Worm (Caenorhabditis elegans) whole organism, L1 larva: ENCODE data around the gene ogt-1.

Experiments used
- C16A3.4 ChIP-seq: fragments of 150-350 bp; optimal IDR thresholded peaks from 2 replicates; lab custom pipeline; 2014; ENCODE audit warnings: missing biosample characterization, missing genetic modification characterization
- F16B12.6 ChIP-seq: fragments of 150-350 bp; optimal IDR thresholded peaks from 2 replicates; lab custom pipeline; 2014; ENCODE audit warnings: missing biosample characterization, missing genetic modification characterization
- aha-1 ChIP-seq: fragments of 150-350 bp; optimal IDR thresholded peaks from 2 replicates; lab custom pipeline; 2014; ENCODE audit warnings: missing biosample characterization, missing genetic modification characterization
- aly-2 ChIP-seq: fragments of 150-350 bp; optimal IDR thresholded peaks from 2 replicates; lab custom pipeline; 2014; ENCODE audit warnings: missing biosample characterization, missing genetic modification characterization
- ama-1 ChIP-seq: fragments of 150-350 bp; optimal IDR thresholded peaks from 2 replicates; lab custom pipeline; 2014
- blmp-1 ChIP-seq: fragments of 150-350 bp; optimal IDR thresholded peaks from 2 replicates; lab custom pipeline; 2014; ENCODE audit warnings: missing biosample characterization, missing genetic modification characterization
- ceh-63 ChIP-seq: fragments of 200-800 bp; sonication (Bioruptor generic); optimal IDR thresholded peaks from 2 replicates; lab custom pipeline; 2018; ENCODE audit warnings: mild to moderate bottlenecking, missing genetic modification characterization, missing compliant biosample characterization
- ceh-82 ChIP-seq, 3 experiments: fragments of 150-350 bp in 1 of 3; sonication (generic microtip) in 2 of 3; optimal IDR thresholded peaks; 2 replicates each; lab custom pipeline; 2014 to 2017; ENCODE audit warnings: missing biosample characterization in 3 of 3, missing genetic modification characterization in 3 of 3
- dpl-1 ChIP-seq, 3 experiments: fragments of 150-350 bp in 2 of 3; sonication (generic microtip) in 1 of 3; optimal IDR thresholded peaks; 2 replicates each; lab custom pipeline; 2014 to 2017; ENCODE audit warnings: missing biosample characterization in 3 of 3, missing genetic modification characterization in 3 of 3, missing genetic modification reagents in 3 of 3
- dsc-1 ChIP-seq: sonication (generic microtip); optimal IDR thresholded peaks from 2 replicates; lab custom pipeline; 2016; ENCODE audit warnings: mild to moderate bottlenecking, missing genetic modification characterization, missing compliant biosample characterization
- efl-1 ChIP-seq, 4 experiments: fragments of 150-350 bp; optimal IDR thresholded peaks in 3 of 4; peaks in 1 of 4; 1 replicate in 1 of 4; 2 replicates in 3 of 4; lab custom pipeline; 2014; ENCODE audit warnings: missing biosample characterization in 2 of 4, missing genetic modification characterization in 2 of 4, missing genetic modification reagents in 2 of 4
- egl-13 ChIP-seq: sonication (generic microtip); optimal IDR thresholded peaks from 2 replicates; lab custom pipeline; 2016; ENCODE audit warnings: missing genotype, missing genetic modification reagents, missing genetic modification characterization, missing compliant biosample characterization
- egl-27 ChIP-seq, 2 experiments: fragments of 150-350 bp in 1 of 2; sonication (generic microtip); optimal IDR thresholded peaks; 3 replicates each; lab custom pipeline; 2017 to 2018; ENCODE audit warnings: missing biosample characterization in 2 of 2, missing genetic modification characterization in 2 of 2, missing genetic modification reagents in 2 of 2
- elt-2 ChIP-seq: sonication (generic microtip); optimal IDR thresholded peaks from 2 replicates; lab custom pipeline; 2016; ENCODE audit warnings: missing genetic modification characterization, mild to moderate bottlenecking, inconsistent platforms, missing compliant biosample characterization, missing genetic modification reagents
- elt-3 ChIP-seq, 6 experiments: fragments of 150-350 bp in 1 of 6; sonication (generic microtip); optimal IDR thresholded peaks; 2 replicates each; lab custom pipeline; 2017 to 2018; ENCODE audit warnings: missing biosample characterization in 6 of 6, missing genetic modification characterization in 6 of 6, inconsistent platforms in 1 of 6
- fkh-8 ChIP-seq: sonication (generic microtip); optimal IDR thresholded peaks from 2 replicates; lab custom pipeline; 2016; ENCODE audit warnings: mild to moderate bottlenecking, missing genetic modification characterization, missing compliant biosample characterization
- hlh-17 ChIP-seq: fragments of 200-800 bp; sonication (Bioruptor generic); optimal IDR thresholded peaks from 2 replicates; lab custom pipeline; 2018; ENCODE audit warnings: missing genetic modification characterization, mild to moderate bottlenecking, missing compliant biosample characterization, moderate library complexity, borderline replicate concordance
- hpl-2 ChIP-seq: fragments of 150-350 bp; optimal IDR thresholded peaks from 2 replicates; lab custom pipeline; 2014; ENCODE audit warnings: missing biosample characterization, missing genetic modification reagents, missing genetic modification characterization
- isw-1 ChIP-seq: fragments of 200-800 bp; sonication (Bioruptor generic); IDR thresholded peaks from 2 replicates; pipeline ENCODE4 v1.3.6; 2022; ENCODE audit warnings: missing genetic modification characterization, missing compliant biosample characterization
- lin-14 ChIP-seq: fragments of 200-800 bp; sonication (Bioruptor generic); optimal IDR thresholded peaks from 2 replicates; lab custom pipeline; 2018; ENCODE audit warnings: mild to moderate bottlenecking, missing genetic modification characterization, moderate library complexity, missing compliant biosample characterization
- lin-15B ChIP-seq: fragments of 150-350 bp; sonication (generic microtip); optimal IDR thresholded peaks from 3 replicates; lab custom pipeline; 2014; ENCODE audit warnings: missing biosample characterization, missing genetic modification characterization
- lin-35 ChIP-seq, 2 experiments: fragments of 150-350 bp; optimal IDR thresholded peaks; 2 replicates each; lab custom pipeline; 2014; ENCODE audit warnings: missing biosample characterization in 2 of 2, missing genetic modification characterization in 2 of 2, missing genetic modification reagents in 2 of 2
- lir-3 ChIP-seq: sonication (generic microtip); optimal IDR thresholded peaks from 2 replicates; lab custom pipeline; 2016; ENCODE audit warnings: mild to moderate bottlenecking, missing genetic modification characterization, moderate library complexity, missing compliant biosample characterization; ENCODE audit not compliant: poor library complexity
- lsy-2 ChIP-seq, 2 experiments: fragments of 150-350 bp; optimal IDR thresholded peaks; 2 replicates each; lab custom pipeline; 2014; ENCODE audit warnings: missing biosample characterization in 2 of 2, missing genetic modification characterization in 2 of 2
- mdl-1 ChIP-seq, 2 experiments: fragments of 150-350 bp; optimal IDR thresholded peaks; 2 replicates each; lab custom pipeline; 2014 to 2017; ENCODE audit warnings: missing biosample characterization in 2 of 2, missing genetic modification characterization in 2 of 2, inconsistent platforms in 1 of 2
- mep-1 ChIP-seq: fragments of 150-350 bp; optimal IDR thresholded peaks from 2 replicates; lab custom pipeline; 2014; ENCODE audit warnings: missing biosample characterization, missing genetic modification characterization
- nhr-12 ChIP-seq: sonication (generic microtip); optimal IDR thresholded peaks from 2 replicates; lab custom pipeline; 2017; ENCODE audit warnings: missing biosample characterization, missing genetic modification characterization
- nhr-20 ChIP-seq: sonication (generic microtip); optimal IDR thresholded peaks from 2 replicates; lab custom pipeline; 2016; ENCODE audit warnings: mild to moderate bottlenecking, missing genetic modification characterization, missing compliant biosample characterization
- nhr-237 ChIP-seq: fragments of 150-350 bp; optimal IDR thresholded peaks from 2 replicates; lab custom pipeline; 2014; ENCODE audit warnings: missing biosample characterization, missing genetic modification characterization
- nhr-28 ChIP-seq: fragments of 150-350 bp; optimal IDR thresholded peaks from 2 replicates; lab custom pipeline; 2014; ENCODE audit warnings: missing biosample characterization, missing genetic modification characterization
- nhr-47 ChIP-seq: sonication (generic microtip); optimal IDR thresholded peaks from 2 replicates; lab custom pipeline; 2016; ENCODE audit warnings: mild to moderate bottlenecking, missing genetic modification characterization, moderate library complexity, missing compliant biosample characterization
- nhr-71 ChIP-seq: sonication (generic microtip); optimal IDR thresholded peaks from 2 replicates; lab custom pipeline; 2016; ENCODE audit warnings: mild to moderate bottlenecking, missing genetic modification characterization, moderate library complexity, missing compliant biosample characterization
- nhr-77 ChIP-seq: fragments of 150-350 bp; optimal IDR thresholded peaks from 2 replicates; lab custom pipeline; 2014; ENCODE audit warnings: missing biosample characterization, missing genetic modification characterization
- nhr-85 ChIP-seq: sonication (generic microtip); peaks from one replicate; lab custom pipeline; 2016; ENCODE audit warnings: missing genetic modification characterization, inconsistent platforms, missing compliant biosample characterization
- nhr-90 ChIP-seq: sonication (generic microtip); optimal IDR thresholded peaks from 2 replicates; lab custom pipeline; 2016; ENCODE audit warnings: mild to moderate bottlenecking, missing genetic modification characterization, missing compliant biosample characterization; ENCODE audit not compliant: poor library complexity
- pag-3 ChIP-seq: sonication (generic microtip); optimal IDR thresholded peaks from 2 replicates; lab custom pipeline; 2017; ENCODE audit warnings: missing genetic modification characterization, mild to moderate bottlenecking, missing compliant biosample characterization, antibody characterized with exemption, borderline replicate concordance; ENCODE audit not compliant: insufficient read depth
- rnt-1 ChIP-seq: sonication (generic microtip); optimal IDR thresholded peaks from 2 replicates; lab custom pipeline; 2016; ENCODE audit warnings: mild to moderate bottlenecking, missing genetic modification characterization, moderate library complexity, missing compliant biosample characterization
- skn-1 ChIP-seq: fragments of 150-350 bp; optimal IDR thresholded peaks from 2 replicates; lab custom pipeline; 2014; ENCODE audit warnings: missing biosample characterization, missing genetic modification characterization
- snpc-4 ChIP-seq: fragments of 150-350 bp; optimal IDR thresholded peaks from 2 replicates; lab custom pipeline; 2014; ENCODE audit warnings: missing biosample characterization, missing genetic modification characterization
- snu-23 ChIP-seq: sonication (generic microtip); optimal IDR thresholded peaks from 2 replicates; lab custom pipeline; 2016; ENCODE audit warnings: missing genetic modification characterization, missing compliant biosample characterization
- swsn-7 ChIP-seq: sonication (generic microtip); optimal IDR thresholded peaks from 2 replicates; lab custom pipeline; 2016; ENCODE audit warnings: missing genetic modification characterization, missing compliant biosample characterization
- tbx-2 ChIP-seq: sonication (generic microtip); optimal IDR thresholded peaks from 2 replicates; lab custom pipeline; 2016; ENCODE audit warnings: missing genetic modification characterization, missing compliant biosample characterization
- unc-86 ChIP-seq: sonication (generic microtip); optimal IDR thresholded peaks from 2 replicates; lab custom pipeline; 2016; ENCODE audit warnings: missing genetic modification characterization, missing compliant biosample characterization
- xbp-1 ChIP-seq: sonication (generic microtip); optimal IDR thresholded peaks from 2 replicates; lab custom pipeline; 2016; ENCODE audit warnings: missing genetic modification characterization, missing compliant biosample characterization

The ogt-1 gene

ce11 chrIII:7167568-7167937, 14.0 kb upstream of the ogt-1 start, which contains the start of gene acs-4:
TSS of gene acs-4 (plus strand) at chrIII:7167838.
- TF ChIP-seq blmp-1 (tag; lab: Kevin White, UChicago): peak; percentile 12
- no peak for TF ChIP-seq C16A3.4 (tag; lab: Kevin White, UChicago)

- peak; percentile 45 for TF ChIP-seq nhr-77 (tag; lab: Kevin White, UChicago)
- no peak for TF ChIP-seq aha-1 (tag; lab: Kevin White, UChicago)
- TF ChIP-seq efl-1 (optimal IDR thresholded peaks at IDR 0.05; lab: Kevin White, UChicago): peak; percentile 61
- TF ChIP-seq efl-1 (GFP tag; optimal IDR thresholded peaks at IDR 0.05 in 1 of 2; lab: Kevin White, UChicago): peak in 1 of 2 experiments; percentile 38
- peak in 1 of 6 experiments; percentile 14 for TF ChIP-seq elt-3 (tag; optimal IDR thresholded peaks at IDR 0.05; lab: Kevin White, UChicago)
- TF ChIP-seq mdl-1 (tag; optimal IDR thresholded peaks at IDR 0.05; lab: Kevin White, UChicago): peak in 1 of 2 experiments; percentile 40
- TF ChIP-seq snpc-4 (tag; lab: Kevin White, UChicago): peak; percentile 14
- TF ChIP-seq lin-14 (GFP tag; lab: Kevin White, UChicago): peak; percentile 95
- TF ChIP-seq tbx-2 (tag; lab: Kevin White, UChicago): peak; percentile 36
- peak; percentile 8 for TF ChIP-seq nhr-237 (tag; lab: Kevin White, UChicago)
- TF ChIP-seq fkh-8 (tag; lab: Kevin White, UChicago): peak; percentile 80
- TF ChIP-seq skn-1 (tag; lab: Kevin White, UChicago): peak; percentile 51
- peak; percentile 10 to 61 for TF ChIP-seq lin-35 (GFP tag; optimal IDR thresholded peaks at IDR 0.05; lab: Kevin White, UChicago)
- peak; percentile 65 for TF ChIP-seq nhr-71 (tag; lab: Kevin White, UChicago)
- TF ChIP-seq rnt-1 (tag; lab: Kevin White, UChicago): peak; percentile 30
- TF ChIP-seq F16B12.6 (tag; lab: Kevin White, UChicago): peak; percentile 23
- TF ChIP-seq dpl-1 (GFP tag; optimal IDR thresholded peaks at IDR 0.05; lab: Kevin White, UChicago): peak in 2 of 3 experiments; percentile 16 to 49
- TF ChIP-seq elt-2 (tag; lab: Kevin White, UChicago): peak; percentile 12
- TF ChIP-seq ama-1 (lab: Kevin White, UChicago): no peak
- peak; percentile 51 for TF ChIP-seq snu-23 (GFP tag; lab: Kevin White, UChicago)
- peak; percentile 44 for TF ChIP-seq nhr-47 (tag; lab: Kevin White, UChicago)
- TF ChIP-seq nhr-28: no peak
- TF ChIP-seq ceh-63 (GFP tag; lab: Kevin White, UChicago): no peak
- peak; percentile 40 to 51 (median 47) for TF ChIP-seq ceh-82 (tag; optimal IDR thresholded peaks at IDR 0.05; lab: Kevin White, UChicago)
- TF ChIP-seq xbp-1: peak; percentile 24
- TF ChIP-seq unc-86 (tag; lab: Kevin White, UChicago): peak; percentile 14
- TF ChIP-seq nhr-85 (tag; lab: Kevin White, UChicago): peak; percentile 30
- peak in 1 of 2 experiments; percentile 46 for TF ChIP-seq egl-27 (tag; optimal IDR thresholded peaks at IDR 0.05; lab: Kevin White, UChicago)
- no peak for TF ChIP-seq hlh-17 (GFP tag; lab: Kevin White, UChicago)
- TF ChIP-seq mep-1 (tag; lab: Kevin White, UChicago): peak; percentile 82
- TF ChIP-seq isw-1 (GFP tag; lab: Robert Waterston, UW): no peak
- peak; percentile 32 for TF ChIP-seq swsn-7 (tag; lab: Kevin White, UChicago)
- TF ChIP-seq lsy-2 (tag; optimal IDR thresholded peaks at IDR 0.05; lab: Kevin White, UChicago): peak; percentile 12 to 63
- no peak for TF ChIP-seq dsc-1 (tag; lab: Kevin White, UChicago)
Measured at ce11 chrIII:7166664-7167567, 13.3 kb upstream of the ogt-1 start.

ce11 chrIII:7165816-7166229, 12.2 kb upstream of the ogt-1 start:
- peak; percentile 77 for TF ChIP-seq xbp-1
- peak; percentile 37 to 54 for TF ChIP-seq efl-1 (optimal IDR thresholded peaks at IDR 0.05; lab: Kevin White, UChicago)
- peak; percentile 62 to 92 for TF ChIP-seq efl-1 (GFP tag; optimal IDR thresholded peaks at IDR 0.05 in 1 of 2; lab: Kevin White, UChicago)
- TF ChIP-seq nhr-20 (tag; lab: Kevin White, UChicago): peak; percentile 16
- peak; percentile 83 for TF ChIP-seq elt-2 (tag; lab: Kevin White, UChicago)
- TF ChIP-seq aly-2 (tag; lab: Kevin White, UChicago): no peak
- peak; percentile 82 for TF ChIP-seq skn-1 (tag; lab: Kevin White, UChicago)
- peak in 1 of 2 experiments; percentile 47 for TF ChIP-seq lsy-2 (tag; optimal IDR thresholded peaks at IDR 0.05; lab: Kevin White, UChicago)
- TF ChIP-seq lir-3 (tag; lab: Kevin White, UChicago): no peak
- TF ChIP-seq hpl-2 (GFP tag; lab: Kevin White, UChicago): no peak
- TF ChIP-seq pag-3 (tag; lab: Kevin White, UChicago): no peak
- no peak for TF ChIP-seq egl-13 (tag; lab: Kevin White, UChicago)
- TF ChIP-seq blmp-1 (tag; lab: Kevin White, UChicago): peak; percentile 53
- no peak for TF ChIP-seq snpc-4 (tag; lab: Kevin White, UChicago)
- TF ChIP-seq F16B12.6 (tag; lab: Kevin White, UChicago): no peak
- TF ChIP-seq lin-15B (tag; lab: Kevin White, UChicago): peak; percentile 26
- TF ChIP-seq egl-27 (tag; optimal IDR thresholded peaks at IDR 0.05; lab: Kevin White, UChicago): peak in 1 of 2 experiments; percentile 23
- TF ChIP-seq nhr-12 (tag; lab: Kevin White, UChicago): no peak
- TF ChIP-seq nhr-90: peak; percentile 17
- peak; percentile 3 for TF ChIP-seq swsn-7 (tag; lab: Kevin White, UChicago)
